Worm (Caenorhabditis elegans) whole organism, L2 larva: Measurements from ENCODE around the gene str-129.
A peak's percentile ranks its signal among the peaks of the same experiment; 100 is the strongest.

ENCODE experiments used
- R02D3.7 ChIP-seq: fragments of 150-350 bp; optimal IDR thresholded peaks from 2 replicates; lab custom pipeline; 2014; ENCODE audit warnings: missing biosample characterization, missing genetic modification characterization
- Y55F3AM.14 ChIP-seq: fragments of 200-800 bp; sonication (Bioruptor generic); optimal IDR thresholded peaks from 2 replicates; lab custom pipeline; 2018; ENCODE audit warnings: mild to moderate bottlenecking, missing genetic modification characterization, missing compliant biosample characterization
- ZK546.5 ChIP-seq: sonication (generic microtip); optimal IDR thresholded peaks from 2 replicates; lab custom pipeline; 2017; ENCODE audit warnings: missing biosample characterization, missing genetic modification characterization
- alr-1 ChIP-seq: fragments of 150-350 bp; optimal IDR thresholded peaks from 2 replicates; lab custom pipeline; 2014; ENCODE audit warnings: missing biosample characterization, missing genetic modification characterization
- ama-1 ChIP-seq: fragments of 150-350 bp; optimal IDR thresholded peaks from 2 replicates; lab custom pipeline; 2018; ENCODE audit warnings: inconsistent platforms
- blmp-1 ChIP-seq: sonication (generic microtip); optimal IDR thresholded peaks from 2 replicates; lab custom pipeline; 2017; ENCODE audit warnings: missing genetic modification characterization, mild to moderate bottlenecking, missing compliant biosample characterization, antibody characterized with exemption, moderate library complexity; ENCODE audit not compliant: insufficient read depth
- ceh-82 ChIP-seq: fragments of 150-350 bp; optimal IDR thresholded peaks from 2 replicates; lab custom pipeline; 2014; ENCODE audit warnings: missing biosample characterization, missing genetic modification characterization
- crh-2 ChIP-seq: sonication (generic microtip); optimal IDR thresholded peaks from 2 replicates; lab custom pipeline; 2017; ENCODE audit warnings: missing biosample characterization, missing genetic modification characterization
- dmd-4 ChIP-seq: sonication (generic microtip); optimal IDR thresholded peaks from 2 replicates; lab custom pipeline; 2017; ENCODE audit warnings: missing biosample characterization, missing genetic modification characterization
- egl-27 ChIP-seq: sonication (generic microtip); optimal IDR thresholded peaks from 3 replicates; lab custom pipeline; 2017; ENCODE audit warnings: missing biosample characterization, missing genetic modification reagents, missing genetic modification characterization
- fos-1 ChIP-seq: fragments of 150-350 bp; optimal IDR thresholded peaks from 2 replicates; lab custom pipeline; 2014; ENCODE audit warnings: missing biosample characterization, missing genetic modification characterization
- lin-13 ChIP-seq: fragments of 150-350 bp; optimal IDR thresholded peaks from 2 replicates; lab custom pipeline; 2014; ENCODE audit warnings: missing biosample characterization, missing genetic modification reagents, missing genetic modification characterization
- lsy-2 ChIP-seq, 2 experiments: fragments of 150-350 bp in 1 of 2; sonication (generic microtip) in 1 of 2; optimal IDR thresholded peaks; 2 replicates each; lab custom pipeline; 2014 to 2017; ENCODE audit warnings: missing biosample characterization in 2 of 2, missing genetic modification characterization in 2 of 2
- mbf-1 ChIP-seq: sonication (generic microtip); optimal IDR thresholded peaks from 2 replicates; lab custom pipeline; 2017; ENCODE audit warnings: missing biosample characterization, missing genetic modification characterization
- mdl-1 ChIP-seq, 2 experiments: fragments of 150-350 bp in 1 of 2; sonication (generic microtip) in 1 of 2; optimal IDR thresholded peaks; 2 replicates each; lab custom pipeline; 2017; ENCODE audit warnings: missing biosample characterization in 2 of 2, missing genetic modification characterization in 2 of 2
- nhr-10 ChIP-seq: sonication (generic microtip); optimal IDR thresholded peaks from 2 replicates; lab custom pipeline; 2017; ENCODE audit warnings: missing biosample characterization, missing genetic modification characterization
- nhr-11 ChIP-seq: fragments of 150-350 bp; optimal IDR thresholded peaks from 2 replicates; lab custom pipeline; 2014; ENCODE audit warnings: missing biosample characterization, missing genetic modification characterization
- nhr-129 ChIP-seq: fragments of 150-350 bp; optimal IDR thresholded peaks from 2 replicates; lab custom pipeline; 2014; ENCODE audit warnings: missing biosample characterization, missing genetic modification characterization
- nhr-21 ChIP-seq: fragments of 150-350 bp; optimal IDR thresholded peaks from 2 replicates; lab custom pipeline; 2014; ENCODE audit warnings: missing biosample characterization, missing genetic modification characterization
- nhr-23 ChIP-seq: fragments of 150-350 bp; optimal IDR thresholded peaks from 2 replicates; lab custom pipeline; 2014; ENCODE audit warnings: missing biosample characterization, missing genetic modification reagents, missing genetic modification characterization
- nhr-237 ChIP-seq: fragments of 150-350 bp; optimal IDR thresholded peaks from 2 replicates; lab custom pipeline; 2014; ENCODE audit warnings: missing biosample characterization, missing genetic modification characterization
- nhr-25 ChIP-seq: fragments of 150-350 bp; sonication (generic microtip); optimal IDR thresholded peaks from 3 replicates; lab custom pipeline; 2014; ENCODE audit warnings: missing biosample characterization, missing genetic modification characterization
- nhr-77 ChIP-seq: fragments of 150-350 bp; optimal IDR thresholded peaks from 2 replicates; lab custom pipeline; 2014; ENCODE audit warnings: missing biosample characterization, missing genetic modification characterization
- skn-1 ChIP-seq: sonication (generic microtip); optimal IDR thresholded peaks from 2 replicates; lab custom pipeline; 2017; ENCODE audit warnings: missing biosample characterization, missing genetic modification characterization
- sma-3 ChIP-seq: sonication (generic microtip); optimal IDR thresholded peaks from 2 replicates; lab custom pipeline; 2016; ENCODE audit warnings: missing genetic modification reagents, missing genetic modification characterization, missing compliant biosample characterization
- sma-9 ChIP-seq, 2 experiments: fragments of 150-350 bp in 1 of 2; sonication (generic microtip) in 1 of 2; optimal IDR thresholded peaks; 2 replicates each; lab custom pipeline; 2014 to 2016; ENCODE audit warnings: missing genetic modification characterization in 2 of 2, mild to moderate bottlenecking in 1 of 2, missing biosample characterization in 1 of 2, missing compliant biosample characterization in 1 of 2, missing genetic modification reagents in 1 of 2, moderate library complexity in 1 of 2
- snpc-4 ChIP-seq: fragments of 150-350 bp; optimal IDR thresholded peaks from 2 replicates; lab custom pipeline; 2014; ENCODE audit warnings: missing biosample characterization, missing genetic modification characterization
- unc-39 ChIP-seq: fragments of 150-350 bp; optimal IDR thresholded peaks from 2 replicates; lab custom pipeline; 2014; ENCODE audit warnings: missing biosample characterization, missing genetic modification characterization
- unc-62 ChIP-seq: fragments of 150-350 bp; optimal IDR thresholded peaks from 2 replicates; lab custom pipeline; 2014; ENCODE audit warnings: missing biosample characterization, missing genetic modification reagents, missing genetic modification characterization
- zag-1 ChIP-seq: fragments of 150-350 bp; optimal IDR thresholded peaks from 2 replicates; lab custom pipeline; 2014; ENCODE audit warnings: missing biosample characterization, missing genetic modification characterization
- ztf-4 ChIP-seq: fragments of 150-350 bp; optimal IDR thresholded peaks from 2 replicates; lab custom pipeline; 2014; ENCODE audit warnings: missing biosample characterization, missing genetic modification characterization

str-129 gene

DNA sequence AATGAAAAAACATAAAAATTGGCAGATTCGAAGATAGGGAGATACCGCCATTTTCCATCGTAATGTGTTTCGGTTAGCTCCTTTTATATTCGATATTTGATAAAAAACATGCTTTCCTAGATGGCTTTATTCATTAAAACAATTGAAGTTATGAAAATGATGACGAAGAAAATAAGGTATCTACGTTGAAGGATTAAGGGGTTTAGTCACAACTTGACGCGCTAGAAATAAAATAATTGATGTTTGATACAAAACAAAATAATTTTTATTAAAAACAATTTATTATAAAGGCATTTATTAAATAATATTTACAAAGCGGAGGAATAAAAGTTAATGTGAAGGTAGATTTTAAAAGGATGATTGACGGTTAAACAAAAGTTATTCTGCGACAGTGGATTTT is 1.7 kb downstream of the str-129 start, which contains the start of gene str-130:
Gene str-130 (minus strand): TSS at position 101 of the 400 bp plus-strand sequence.
- TF ChIP-seq snpc-4 (tag; lab: Kevin White, UChicago): no peak

DNA sequence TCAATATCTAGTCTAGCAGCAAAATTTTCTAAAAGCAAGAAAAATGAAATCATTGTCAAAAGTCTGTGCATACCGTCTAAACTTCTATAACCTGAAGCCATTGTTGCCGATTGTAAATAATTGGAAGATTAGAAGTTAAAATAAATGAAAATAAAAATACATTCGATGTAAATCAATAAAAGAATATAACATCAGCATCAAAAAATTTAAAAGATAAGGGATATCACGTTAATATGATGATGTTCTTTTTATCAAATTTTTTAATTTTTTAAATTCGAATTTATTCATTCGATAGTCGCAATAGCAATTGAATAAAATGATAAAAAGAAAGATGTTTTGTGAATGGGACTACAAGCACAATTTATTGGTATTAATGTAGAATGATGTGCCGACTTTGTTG is 7.1 kb downstream of the str-129 start, which contains the start of gene C09H5.7:
Gene C09H5.7 (minus strand): TSS at position 101 of the 400 bp plus-strand sequence.
- TF ChIP-seq R02D3.7: no peak
- TF ChIP-seq mdl-1 (tag; optimal IDR thresholded peaks at IDR 0.05; lab: Kevin White, UChicago): no peak
- TF ChIP-seq mbf-1 (tag; lab: Kevin White, UChicago): no peak
- TF ChIP-seq lin-13 (GFP tag; lab: Kevin White, UChicago): no peak
- TF ChIP-seq nhr-129: no peak

DNA sequence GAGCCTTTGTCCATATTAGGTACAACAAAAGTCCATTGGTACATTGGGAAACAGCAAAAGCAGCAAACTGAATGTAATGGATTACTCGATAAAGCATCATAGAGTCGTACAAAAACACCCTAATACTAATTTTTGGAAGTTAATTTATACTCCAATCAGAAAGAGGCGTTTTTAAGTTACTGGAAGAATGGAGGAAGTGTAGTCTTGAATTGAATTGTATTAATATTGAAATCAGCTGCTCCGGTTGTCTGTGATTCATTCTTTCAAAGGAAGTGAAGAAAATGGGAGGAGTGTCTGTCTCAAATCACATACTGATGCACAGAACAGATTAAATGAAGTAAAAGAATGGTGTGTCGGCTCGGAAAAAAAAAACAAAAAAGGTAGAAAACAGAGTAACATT is 10.7 kb downstream of the str-129 start, which contains the start of gene str-131:
Gene str-131 (minus strand): TSS at position 101 of the 400 bp plus-strand sequence.
- TF ChIP-seq nhr-11 (no peak), lsy-2 (tag; optimal IDR thresholded peaks at IDR 0.05; lab: Kevin White, UChicago) (no peak), lin-13 (GFP tag; lab: Kevin White, UChicago) (no peak), dmd-4 (tag; lab: Kevin White, UChicago) (no peak), skn-1 (no peak), fos-1 (no peak), nhr-77 (no peak), nhr-21 (tag; lab: Kevin White, UChicago) (no peak), ama-1 (lab: Kevin White, UChicago) (no peak), zag-1 (tag; lab: Kevin White, UChicago) (no peak), unc-62 (no peak)

DNA sequence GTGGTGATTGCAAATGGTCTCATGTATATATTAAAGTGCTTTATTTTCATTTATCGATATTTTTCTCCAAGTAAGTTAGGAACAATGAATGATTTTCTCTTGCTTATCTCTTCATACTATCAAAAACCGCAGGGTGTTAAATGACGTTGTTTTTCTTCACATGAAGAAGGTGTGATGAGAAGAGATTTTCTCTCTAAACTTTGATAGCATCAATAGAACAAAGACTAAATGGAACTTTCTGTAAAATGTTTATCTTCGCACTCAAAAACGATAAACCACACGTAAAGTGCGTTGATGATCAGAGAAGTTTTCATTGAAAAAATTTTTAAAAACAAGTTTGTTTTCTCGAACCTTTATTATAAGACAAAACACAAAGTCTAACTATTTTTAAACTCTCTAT is 12.5 kb downstream of the str-129 start:
- peak; percentile 5 for TF ChIP-seq sma-3 (GFP tag; lab: Kevin White, UChicago)
- TF ChIP-seq dmd-4 (tag; lab: Kevin White, UChicago): no peak
- TF ChIP-seq egl-27 (tag; lab: Kevin White, UChicago): peak; percentile 17
- TF ChIP-seq nhr-25 (tag; lab: Kevin White, UChicago): peak; percentile 71
- peak; percentile 77 for TF ChIP-seq sma-9 (GFP tag; optimal IDR thresholded peaks at IDR 0.05; lab: Kevin White, UChicago)
- no peak for TF ChIP-seq sma-9 (tag; optimal IDR thresholded peaks at IDR 0.05; lab: Kevin White, UChicago)
- TF ChIP-seq nhr-237 (tag; lab: Kevin White, UChicago): no peak
- peak; percentile 51 for TF ChIP-seq blmp-1

DNA sequence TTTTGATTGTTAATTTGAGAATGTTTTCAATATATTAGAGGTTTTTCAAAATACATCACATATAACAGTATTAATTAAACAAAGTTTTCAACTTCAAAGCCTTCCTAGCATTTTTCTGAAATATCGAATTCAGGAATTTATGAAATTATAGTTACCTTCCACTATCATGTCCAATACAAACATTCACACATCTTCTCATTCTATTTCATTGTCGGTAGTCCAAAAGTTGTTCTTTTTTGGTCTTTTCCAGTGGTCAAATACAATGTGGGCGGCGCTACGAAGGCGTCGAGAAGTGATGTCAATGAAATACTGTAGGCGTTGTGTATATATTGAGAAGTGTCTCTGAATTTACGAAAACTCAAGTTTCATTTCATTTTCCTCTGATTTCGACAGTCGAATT is 16.6 kb downstream of the str-129 start, which contains the start of gene catp-3:
Gene catp-3 (plus strand): TSS at position 301 of the 400 bp plus-strand sequence.
- no peak for TF ChIP-seq Y55F3AM.14 (GFP tag; lab: Kevin White, UChicago)
- no peak for TF ChIP-seq nhr-21 (tag; lab: Kevin White, UChicago)
- TF ChIP-seq ztf-4: no peak
- no peak for TF ChIP-seq ceh-82 (tag; lab: Kevin White, UChicago)
- no peak for TF ChIP-seq alr-1 (tag; lab: Kevin White, UChicago)
- TF ChIP-seq nhr-237 (tag; lab: Kevin White, UChicago): no peak
- TF ChIP-seq nhr-23 (tag; lab: Kevin White, UChicago): no peak
- no peak for TF ChIP-seq crh-2
- no peak for TF ChIP-seq sma-9 (GFP tag; optimal IDR thresholded peaks at IDR 0.05; lab: Kevin White, UChicago)
- no peak for TF ChIP-seq sma-9 (tag; optimal IDR thresholded peaks at IDR 0.05; lab: Kevin White, UChicago)
- no peak for TF ChIP-seq sma-3 (GFP tag; lab: Kevin White, UChicago)
- no peak for TF ChIP-seq snpc-4 (tag; lab: Kevin White, UChicago)
- TF ChIP-seq R02D3.7: no peak
- TF ChIP-seq mdl-1 (tag; optimal IDR thresholded peaks at IDR 0.05; lab: Kevin White, UChicago): no peak
- no peak for TF ChIP-seq nhr-10 (tag; lab: Kevin White, UChicago)
- no peak for TF ChIP-seq ZK546.5 (tag; lab: Kevin White, UChicago)

DNA sequence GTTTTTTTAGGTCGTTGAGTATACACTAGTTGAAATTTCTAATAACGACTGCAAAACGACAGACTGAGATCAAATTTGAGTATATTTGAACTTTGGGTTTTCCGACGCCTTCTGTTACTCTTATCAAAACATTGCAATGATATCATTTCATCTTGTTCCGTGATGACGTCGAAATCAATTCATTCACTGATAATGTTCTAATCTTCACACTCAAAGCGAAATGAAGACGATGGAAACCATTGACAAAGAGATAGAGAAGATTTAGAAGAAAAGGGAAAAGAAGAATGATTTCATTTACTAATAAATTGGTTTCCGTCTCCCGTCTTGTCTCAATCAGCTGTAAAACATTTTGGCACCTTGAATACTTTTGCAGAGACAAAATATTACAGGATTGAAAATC is 19.1 kb downstream of the str-129 start:
- no peak for TF ChIP-seq unc-39 (tag; lab: Kevin White, UChicago)
- TF ChIP-seq sma-3 (GFP tag; lab: Kevin White, UChicago): peak; percentile 14
- no peak for TF ChIP-seq mbf-1 (tag; lab: Kevin White, UChicago)
- TF ChIP-seq blmp-1: peak; percentile 71
- peak; percentile 85 for TF ChIP-seq sma-9 (GFP tag; optimal IDR thresholded peaks at IDR 0.05; lab: Kevin White, UChicago)
- no peak for TF ChIP-seq sma-9 (tag; optimal IDR thresholded peaks at IDR 0.05; lab: Kevin White, UChicago)
- peak; percentile 48 for TF ChIP-seq nhr-21 (tag; lab: Kevin White, UChicago)
- TF ChIP-seq fos-1: peak; percentile 30
